Fruit fly (Drosophila melanogaster) whole organism, embryonic: Measurements from ENCODE around the gene CG42538.
A peak's percentile ranks its signal among the peaks of the same experiment; 100 is the strongest.

Source experiments
- Asciz ChIP-seq: fragments of 200-800 bp; sonication (Bioruptor generic); optimal IDR thresholded peaks from 2 replicates; lab custom pipeline; 2017; ENCODE audit warnings: missing biosample characterization, mild to moderate bottlenecking, missing genetic modification characterization, missing genetic modification reagents
- Atf-2 ChIP-seq: fragments of 200-800 bp; sonication (Bioruptor generic); optimal IDR thresholded peaks from 2 replicates; lab custom pipeline; 2016; ENCODE audit warnings: missing biosample characterization, missing genetic modification characterization
- Atf6 ChIP-seq: fragments of 200-800 bp; sonication (Bioruptor generic); IDR thresholded peaks from 2 replicates; pipeline ENCODE4 v1.3.6; 2022; ENCODE audit warnings: missing biosample characterization, missing genetic modification characterization
- BEAF-32 ChIP-seq: fragments of 200-800 bp; sonication (Bioruptor generic); optimal IDR thresholded peaks from 3 replicates; lab custom pipeline; 2017; ENCODE audit warnings: missing biosample characterization, missing genetic modification characterization, mild to moderate bottlenecking, moderate library complexity, missing genetic modification reagents
- CG10959 ChIP-seq: fragments of 200-800 bp; sonication (Bioruptor generic); IDR thresholded peaks from 2 replicates; pipeline ENCODE4 v1.3.6; 2022; ENCODE audit warnings: missing biosample characterization, missing genetic modification characterization
- CG11093 ChIP-seq: fragments of 200-800 bp; sonication (Bioruptor generic); IDR thresholded peaks from 3 replicates; pipeline ENCODE4 v1.3.6; 2022; ENCODE audit warnings: missing biosample characterization, missing genetic modification characterization
- CG1647 ChIP-seq: fragments of 200-800 bp; sonication (Bioruptor generic); optimal IDR thresholded peaks from 3 replicates; lab custom pipeline; 2016; ENCODE audit warnings: missing biosample characterization, missing genetic modification characterization
- CG17802 ChIP-seq: fragments of 200-800 bp; sonication (Bioruptor generic); optimal IDR thresholded peaks from 2 replicates; lab custom pipeline; 2018; ENCODE audit warnings: missing biosample characterization, mild to moderate bottlenecking, missing genetic modification characterization, moderate library complexity
- CG2678 ChIP-seq: fragments of 200-800 bp; sonication (Bioruptor generic); optimal IDR thresholded peaks from 3 replicates; lab custom pipeline; 2019; ENCODE audit warnings: missing biosample characterization, mild to moderate bottlenecking, missing genetic modification characterization, moderate library complexity
- CG30403 ChIP-seq: fragments of 200-800 bp; sonication (Bioruptor generic); optimal IDR thresholded peaks from 3 replicates; lab custom pipeline; 2016; ENCODE audit warnings: missing biosample characterization, missing genetic modification characterization
- CG30431 ChIP-seq: fragments of 200-800 bp; sonication (Bioruptor generic); optimal IDR thresholded peaks from 2 replicates; lab custom pipeline; 2017; ENCODE audit warnings: missing biosample characterization, missing genetic modification characterization
- CG43689 ChIP-seq: fragments of 200-800 bp; sonication (Bioruptor generic); IDR thresholded peaks from 2 replicates; pipeline ENCODE4 v1.3.6; 2022; ENCODE audit warnings: missing biosample characterization, missing genetic modification characterization
- CG4617 ChIP-seq: fragments of 200-800 bp; sonication (Bioruptor generic); optimal IDR thresholded peaks from 3 replicates; lab custom pipeline; 2016; ENCODE audit warnings: missing biosample characterization, missing genetic modification characterization, borderline replicate concordance
- CG7963 ChIP-seq: fragments of 200-800 bp; sonication (Bioruptor generic); IDR thresholded peaks from 3 replicates; pipeline ENCODE4 v1.3.6; 2022; ENCODE audit warnings: missing biosample characterization, missing genetic modification characterization; ENCODE audit not compliant: partially characterized antibody
- CG8281 ChIP-seq: fragments of 200-800 bp; sonication (Bioruptor generic); optimal IDR thresholded peaks from 2 replicates; lab custom pipeline; 2018; ENCODE audit warnings: missing biosample characterization, mild to moderate bottlenecking, missing genetic modification characterization, moderate library complexity
- CG8290 ChIP-seq, 3 experiments: fragments of 200-800 bp; sonication (Bioruptor generic); optimal IDR thresholded peaks; 2 replicates each; lab custom pipeline; 2016 to 2019; ENCODE audit warnings: missing biosample characterization in 3 of 3, missing genetic modification characterization in 3 of 3, mild to moderate bottlenecking in 2 of 3, moderate library complexity in 1 of 3
- CG8359 ChIP-seq: fragments of 200-800 bp; sonication (Bioruptor generic); optimal IDR thresholded peaks from 2 replicates; lab custom pipeline; 2017; ENCODE audit warnings: missing biosample characterization, mild to moderate bottlenecking, missing genetic modification characterization, borderline replicate concordance
- CG8765 ChIP-seq: fragments of 200-800 bp; sonication (Bioruptor generic); IDR thresholded peaks from 2 replicates; pipeline ENCODE4 v1.3.6; 2022; ENCODE audit warnings: missing biosample characterization, missing genetic modification characterization
- CG9876 ChIP-seq: fragments of 200-800 bp; sonication (Bioruptor generic); optimal IDR thresholded peaks from 2 replicates; lab custom pipeline; 2016; ENCODE audit warnings: missing biosample characterization, missing genetic modification characterization
- Dip2 ChIP-seq: fragments of 200-800 bp; sonication (Bioruptor generic); IDR thresholded peaks from 2 replicates; pipeline ENCODE4 v1.3.6; 2022; ENCODE audit warnings: missing biosample characterization, missing genetic modification characterization
- E2f2 ChIP-seq: fragments of 200-800 bp; sonication (Bioruptor generic); IDR thresholded peaks from 2 replicates; pipeline ENCODE4 v1.3.6; 2022; ENCODE audit warnings: missing biosample characterization, missing genetic modification characterization
- Elba2 ChIP-seq: fragments of 200-800 bp; sonication (Bioruptor generic); optimal IDR thresholded peaks from 3 replicates; lab custom pipeline; 2016; ENCODE audit warnings: missing biosample characterization, missing genetic modification characterization
- GATAe ChIP-seq: fragments of 200-800 bp; sonication (Bioruptor generic); conservative IDR thresholded peaks from 2 replicates; pipeline ENCODE4 v1.3.6; 2022; ENCODE audit warnings: missing biosample characterization, missing genetic modification characterization
- H2.0 ChIP-seq: fragments of 200-800 bp; sonication (Bioruptor generic); IDR thresholded peaks from 2 replicates; pipeline ENCODE4 v1.3.6; 2022; ENCODE audit warnings: missing biosample characterization, missing genetic modification characterization
- Hr3 ChIP-seq: fragments of 200-800 bp; sonication (Bioruptor generic); optimal IDR thresholded peaks from 3 replicates; lab custom pipeline; 2016; ENCODE audit warnings: missing biosample characterization, missing genetic modification characterization
- Mad ChIP-seq: fragments of 200-800 bp; sonication (Bioruptor generic); optimal IDR thresholded peaks from 2 replicates; lab custom pipeline; 2016; ENCODE audit warnings: missing biosample characterization, missing genetic modification characterization
- Nf-YA ChIP-seq: fragments of 200-800 bp; sonication (Bioruptor generic); IDR thresholded peaks from 2 replicates; pipeline ENCODE4 v1.3.6; 2022; ENCODE audit warnings: missing biosample characterization, missing genetic modification characterization
- PHDP ChIP-seq: fragments of 200-800 bp; sonication (Bioruptor generic); optimal IDR thresholded peaks from 3 replicates; lab custom pipeline; 2018; ENCODE audit warnings: missing biosample characterization, mild to moderate bottlenecking, missing genetic modification characterization, moderate library complexity
- Ssrp ChIP-seq: fragments of 200-800 bp; sonication (Bioruptor generic); optimal IDR thresholded peaks from 2 replicates; lab custom pipeline; 2018; ENCODE audit warnings: missing biosample characterization, mild to moderate bottlenecking, missing genetic modification characterization, moderate library complexity
- Trl ChIP-seq, 3 experiments: fragments of >200 bp in 2 of 3; fragments of 200-800 bp in 1 of 3; sonication (Bioruptor generic) in 1 of 3; optimal IDR thresholded peaks; 2 replicates in 1 of 3; 3 replicates in 2 of 3; lab custom pipeline; 2016 to 2017; ENCODE audit warnings: missing biosample characterization in 1 of 3, missing genetic modification characterization in 1 of 3
- Usf ChIP-seq: fragments of 200-800 bp; sonication (Bioruptor generic); optimal IDR thresholded peaks from 2 replicates; lab custom pipeline; 2017; ENCODE audit warnings: missing genotype, missing biosample characterization, missing genetic modification characterization
- bbx ChIP-seq: fragments of 200-800 bp; sonication (Bioruptor generic); IDR thresholded peaks from 2 replicates; pipeline ENCODE4 v1.3.6; 2022; ENCODE audit warnings: missing biosample characterization, missing genetic modification characterization; ENCODE audit not compliant: partially characterized antibody
- bigmax ChIP-seq: fragments of 200-800 bp; sonication (Bioruptor generic); optimal IDR thresholded peaks from 2 replicates; lab custom pipeline; 2018; ENCODE audit warnings: missing biosample characterization, mild to moderate bottlenecking, missing genetic modification characterization
- br ChIP-seq: fragments of >200 bp; optimal IDR thresholded peaks from 2 replicates; lab custom pipeline; 2017
- bsh ChIP-seq, 2 experiments: fragments of 200-800 bp; sonication (Bioruptor generic); optimal IDR thresholded peaks; 2 replicates each; lab custom pipeline; 2017 to 2018; ENCODE audit warnings: mild to moderate bottlenecking in 2 of 2, missing biosample characterization in 2 of 2, missing genetic modification characterization in 2 of 2, moderate library complexity in 1 of 2
- cas ChIP-seq: fragments of 200-800 bp; sonication (Bioruptor generic); IDR thresholded peaks from 2 replicates; pipeline ENCODE4 v1.3.6; 2022; ENCODE audit warnings: missing biosample characterization, missing genetic modification characterization
- dmrt11E ChIP-seq: fragments of 200-800 bp; sonication (Bioruptor generic); optimal IDR thresholded peaks from 3 replicates; lab custom pipeline; 2018; ENCODE audit warnings: missing biosample characterization, mild to moderate bottlenecking, missing genetic modification characterization, moderate library complexity
- esg ChIP-seq: fragments of 200-800 bp; sonication (Bioruptor generic); conservative IDR thresholded peaks from 2 replicates; pipeline ENCODE4 v1.3.6; 2022; ENCODE audit warnings: missing biosample characterization, missing genetic modification characterization
- grn ChIP-seq: fragments of 200-800 bp; sonication (Bioruptor generic); optimal IDR thresholded peaks from 3 replicates; lab custom pipeline; 2017; ENCODE audit warnings: missing biosample characterization, missing genetic modification characterization
- lov ChIP-seq, 2 experiments: fragments of 200-800 bp in 1 of 2; fragments of >200 bp in 1 of 2; sonication (Bioruptor generic) in 1 of 2; IDR thresholded peaks in 1 of 2; optimal IDR thresholded peaks in 1 of 2; 2 replicates in 1 of 2; 3 replicates in 1 of 2; pipeline versions ENCODE4 v1.3.6 to Lab custom; 2017 to 2022; ENCODE audit warnings: missing biosample characterization in 1 of 2, missing genetic modification characterization in 1 of 2
- nerfin-2 ChIP-seq: fragments of 200-800 bp; sonication (Bioruptor generic); IDR thresholded peaks from 2 replicates; pipeline ENCODE4 v1.3.6; 2022; ENCODE audit warnings: missing biosample characterization, missing genetic modification characterization; ENCODE audit not compliant: partially characterized antibody
- odd ChIP-seq: fragments of 200-800 bp; sonication (Bioruptor generic); optimal IDR thresholded peaks from 2 replicates; lab custom pipeline; 2017; ENCODE audit warnings: missing biosample characterization, mild to moderate bottlenecking, missing genetic modification characterization
- shn ChIP-seq: fragments of 200-800 bp; sonication (Bioruptor generic); optimal IDR thresholded peaks from 3 replicates; lab custom pipeline; 2016; ENCODE audit warnings: missing biosample characterization, missing genetic modification characterization
- sima ChIP-seq: fragments of 200-800 bp; sonication (Bioruptor generic); optimal IDR thresholded peaks from 2 replicates; lab custom pipeline; 2016; ENCODE audit warnings: missing biosample characterization, missing genetic modification characterization
- sug ChIP-seq: fragments of 200-800 bp; optimal IDR thresholded peaks from 2 replicates; lab custom pipeline; 2019; ENCODE audit warnings: missing biosample characterization, mild to moderate bottlenecking, missing genetic modification characterization, moderate library complexity
- tll ChIP-seq, 2 experiments: fragments of 200-800 bp in 1 of 2; fragments of >200 bp in 1 of 2; sonication (Bioruptor generic) in 1 of 2; optimal IDR thresholded peaks; 2 replicates each; lab custom pipeline; 2017 to 2019; ENCODE audit warnings: missing biosample characterization in 2 of 2, missing genetic modification characterization in 2 of 2, mild to moderate bottlenecking in 1 of 2, moderate library complexity in 1 of 2
- trem ChIP-seq: fragments of 200-800 bp; optimal IDR thresholded peaks from 3 replicates; lab custom pipeline; 2019; ENCODE audit warnings: missing biosample characterization, mild to moderate bottlenecking, missing genetic modification characterization, moderate library complexity
- vnd ChIP-seq: fragments of 200-800 bp; sonication (Bioruptor generic); IDR thresholded peaks from 3 replicates; pipeline ENCODE4 v1.3.6; 2022; ENCODE audit warnings: missing biosample characterization, missing genetic modification characterization; ENCODE audit not compliant: partially characterized antibody

CG42538 gene

DNA sequence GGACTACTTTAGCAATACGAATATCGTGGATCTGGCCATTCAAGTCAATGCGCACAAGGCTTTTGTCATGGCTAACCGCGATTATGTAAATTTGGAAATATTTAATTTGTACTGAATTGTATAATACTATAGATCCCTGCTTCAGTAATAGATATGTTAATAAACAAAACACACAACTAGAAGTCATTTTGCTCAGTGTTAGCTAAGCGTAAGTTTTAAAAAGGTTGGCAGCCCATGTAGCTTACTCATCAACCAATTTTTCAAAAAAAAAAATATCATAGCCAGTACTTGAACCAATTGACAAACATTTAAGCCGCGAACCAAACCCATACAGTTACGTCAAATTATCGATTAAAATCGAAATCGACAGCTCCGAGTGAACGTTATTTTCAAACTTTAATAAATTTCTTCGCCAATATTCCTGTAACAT, 2.7 kb downstream of the CG42538 start (continued):
- TF ChIP-seq PHDP (peak; percentile 80), BEAF-32 (GFP tag; lab: Kevin White, UChicago) (peak; percentile 66), Atf6 (GFP tag; lab: Robert Waterston, UW) (peak; percentile 87), shn (GFP tag; lab: Kevin White, UChicago) (peak; percentile 67), nerfin-2 (no peak; the same call in 1 of the 2 replicates), bsh (GFP tag; optimal IDR thresholded peaks at IDR 0.05; lab: Kevin White, UChicago) (peak; percentile 70 to 79), sug (tag; lab: Kevin White, UChicago) (peak; percentile 64), tll (GFP tag; optimal IDR thresholded peaks at IDR 0.05; lab: Kevin White, UChicago) (peak in 1 of 2 experiments; percentile 19), cas (GFP tag; lab: Robert Waterston, UW) (peak; percentile 72; the same call in 1 of the 2 replicates), CG1647 (GFP tag; lab: Kevin White, UChicago) (peak; percentile 81), H2.0 (peak; percentile 81), Asciz (GFP tag; lab: Kevin White, UChicago) (peak; percentile 55), bbx (GFP tag; lab: Robert Waterston, UW) (peak; percentile 61), CG9876 (peak; percentile 69), CG30403 (GFP tag; lab: Kevin White, UChicago) (peak; percentile 83), Elba2 (GFP tag; lab: Kevin White, UChicago) (peak; percentile 40), sima (no peak), CG8281 (tag; lab: Kevin White, UChicago) (peak; percentile 43), Usf (GFP tag; lab: Kevin White, UChicago) (peak; percentile 28), CG8290 (GFP tag; optimal IDR thresholded peaks at IDR 0.05; lab: Kevin White, UChicago) (peak; percentile 85), CG8290 (tag; optimal IDR thresholded peaks at IDR 0.05; lab: Kevin White, UChicago) (peak; percentile 45 to 94), CG43689 (no peak; the same call in 1 of the 2 replicates), vnd (GFP tag; lab: Robert Waterston, UW) (peak; percentile 42; the same call in 1 of the 3 replicates), esg (GFP tag; lab: Robert Waterston, UW) (peak; percentile 59), br (lab: Kevin White, UChicago) (no peak), CG8359 (GFP tag; lab: Kevin White, UChicago) (peak; percentile 35), CG10959 (GFP tag; lab: Robert Waterston, UW) (0 out of 2 replicates have a peak, but pooled peaks have one; percentile 28), GATAe (GFP tag; lab: Robert Waterston, UW) (no peak), Atf-2 (GFP tag; lab: Kevin White, UChicago) (peak; percentile 57), CG11093 (peak; percentile 33; the same call in 1 of the 3 replicates), lov (optimal IDR thresholded peaks at IDR 0.05; lab: Kevin White, UChicago) (no peak), lov (GFP tag; IDR thresholded peaks at IDR 0.05; lab: Robert Waterston, UW) (peak; percentile 76; the same call in 2 of the 3 replicates), bigmax (GFP tag; lab: Kevin White, UChicago) (peak; percentile 11), dmrt11E (tag; lab: Kevin White, UChicago) (peak; percentile 58), Trl (optimal IDR thresholded peaks at IDR 0.05; lab: Kevin White, UChicago) (no peak), Trl (GFP tag; optimal IDR thresholded peaks at IDR 0.05; lab: Kevin White, UChicago) (peak; percentile 67), Hr3 (peak; percentile 64), CG17802 (tag; lab: Kevin White, UChicago) (peak; percentile 4), Nf-YA (0 out of 2 replicates have a peak, but pooled peaks have one; percentile 15), grn (GFP tag; lab: Kevin White, UChicago) (peak; percentile 17), odd (GFP tag; lab: Kevin White, UChicago) (peak; percentile 65), CG7963 (GFP tag; lab: Robert Waterston, UW) (peak; percentile 49; the same call in 2 of the 3 replicates), E2f2 (GFP tag; lab: Robert Waterston, UW) (peak; percentile 70), trem (tag; lab: Kevin White, UChicago) (peak; percentile 100), Ssrp (peak; percentile 52), CG2678 (peak; percentile 79), Dip2 (no peak), CG4617 (GFP tag; lab: Kevin White, UChicago) (no peak), CG8765 (no peak), Mad (GFP tag; lab: Kevin White, UChicago) (peak; percentile 69), CG30431 (GFP tag; lab: Kevin White, UChicago) (peak; percentile 55)
